Worm (Caenorhabditis elegans): ENCODE data around the gene D1053.3.

DNA sequence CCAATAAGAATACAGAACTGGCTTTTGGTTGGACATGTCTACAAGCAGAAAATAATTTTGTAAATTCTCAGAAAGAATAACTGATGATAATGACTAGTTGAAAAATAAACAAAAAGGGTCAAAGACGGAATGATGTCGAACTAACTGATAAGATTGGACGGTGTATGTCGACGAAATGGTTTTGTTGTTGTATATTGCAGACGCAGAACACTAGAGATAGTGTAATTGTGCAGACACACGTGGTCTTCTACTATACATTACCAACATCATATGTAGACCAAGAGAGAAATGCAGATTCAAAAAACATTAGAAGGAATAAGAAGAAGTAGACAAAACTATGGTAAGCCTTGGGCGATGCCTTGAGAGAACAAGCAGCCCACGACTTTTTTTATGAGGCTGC, 9.2 kb downstream of the D1053.3 start, which contains the start of the genes gst-42 and D1053.2:
- no peak for TF ChIP-seq pha-4 (tag; optimal IDR thresholded peaks at IDR 0.05)
- no peak for TF ChIP-seq nhr-76 (tag; optimal IDR thresholded peaks at IDR 0.05)
